Worm (Caenorhabditis elegans) whole organism, early embryonic: ENCODE measurements around the gene lgc-46.

Experiments
- B0310.2 ChIP-seq: sonication (generic microtip); optimal IDR thresholded peaks from 2 replicates; lab custom pipeline; 2016; ENCODE audit warnings: mild to moderate bottlenecking, missing genetic modification characterization, missing compliant biosample characterization
- aly-1 ChIP-seq: sonication (generic microtip); optimal IDR thresholded peaks from 2 replicates; lab custom pipeline; 2016; ENCODE audit warnings: missing genetic modification characterization, missing compliant biosample characterization
- ama-1 ChIP-seq: fragments of 150-350 bp; optimal IDR thresholded peaks from 2 replicates; lab custom pipeline; 2014
- ceh-13 ChIP-seq: fragments of 200-800 bp; sonication (Bioruptor generic); optimal IDR thresholded peaks from 2 replicates; lab custom pipeline; 2018; ENCODE audit warnings: mild to moderate bottlenecking, missing genetic modification characterization, missing compliant biosample characterization
- ets-7 ChIP-seq: sonication (generic microtip); optimal IDR thresholded peaks from 2 replicates; lab custom pipeline; 2016; ENCODE audit warnings: missing genotype, missing genetic modification characterization, missing compliant biosample characterization
- flt-1 ChIP-seq: fragments of 200-800 bp; sonication (Bioruptor generic); IDR thresholded peaks from 2 replicates; pipeline ENCODE4 v1.3.6; 2022; ENCODE audit warnings: missing genetic modification characterization, missing compliant biosample characterization
- hnd-1 ChIP-seq: sonication (generic microtip); optimal IDR thresholded peaks from 2 replicates; lab custom pipeline; 2016; ENCODE audit warnings: missing genetic modification characterization, missing compliant biosample characterization
- scrt-1 ChIP-seq: fragments of 200-800 bp; sonication (Bioruptor generic); IDR thresholded peaks from 2 replicates; pipeline ENCODE4 v1.3.6; 2022; ENCODE audit warnings: missing genetic modification characterization, missing compliant biosample characterization
- sea-1 ChIP-seq: fragments of 200-800 bp; sonication (Bioruptor generic); conservative IDR thresholded peaks from 2 replicates; pipeline ENCODE4 v1.3.6; 2022; ENCODE audit warnings: missing genetic modification characterization, missing compliant biosample characterization
- tbx-11 ChIP-seq: fragments of 200-800 bp; sonication (Bioruptor generic); IDR thresholded peaks from 2 replicates; pipeline ENCODE4 v1.3.6; 2022; ENCODE audit warnings: missing genetic modification characterization, missing compliant biosample characterization
- tbx-37 ChIP-seq: fragments of 200-800 bp; sonication (Bioruptor generic); conservative IDR thresholded peaks from 2 replicates; pipeline ENCODE4 v1.3.6; 2022; ENCODE audit warnings: missing genetic modification reagents, missing genetic modification characterization, missing compliant biosample characterization
- tra-4 ChIP-seq: sonication (generic microtip); optimal IDR thresholded peaks from 2 replicates; lab custom pipeline; 2017; ENCODE audit warnings: missing genetic modification characterization, missing compliant biosample characterization

DNA sequence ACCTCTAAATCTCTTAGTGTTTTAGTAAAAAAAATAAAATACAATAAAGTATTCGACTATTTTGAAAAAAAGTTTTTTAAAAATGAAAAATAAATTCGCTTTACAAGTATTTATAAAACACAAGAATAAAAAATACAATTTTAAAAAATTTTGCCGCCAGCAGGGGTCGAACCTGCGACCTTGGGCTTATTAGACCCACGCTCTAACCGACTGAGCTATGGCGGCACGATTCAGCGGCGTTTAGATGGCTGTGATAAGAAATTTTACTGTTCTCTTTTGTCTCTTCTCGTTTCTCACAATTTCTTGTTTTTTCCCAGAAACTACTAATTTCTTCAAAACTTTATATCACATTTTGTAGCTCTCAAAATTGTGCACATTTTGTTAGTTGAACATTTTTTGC is 27.4 kb upstream of the lgc-46 start:
- TF ChIP-seq tbx-37 (GFP tag; lab: Robert Waterston, UW) (no peak), ama-1 (no peak), ceh-13 (GFP tag; lab: Kevin White, UChicago) (no peak), ets-7 (no peak), tra-4 (tag; lab: Kevin White, UChicago) (no peak), flt-1 (no peak), B0310.2 (tag; lab: Kevin White, UChicago) (no peak), scrt-1 (GFP tag; lab: Robert Waterston, UW) (no peak), tbx-11 (GFP tag; lab: Robert Waterston, UW) (no peak), hnd-1 (tag; lab: Kevin White, UChicago) (no peak), aly-1 (tag; lab: Kevin White, UChicago) (no peak), sea-1 (GFP tag; lab: Robert Waterston, UW) (no peak)
